Worm (Caenorhabditis elegans) whole organism, mixed stage, embryonic: ENCODE data around the gene ndx-6.
"Not testable (repeated sequence)": the region's sequence is repeated elsewhere in the genome, so short reads cannot be mapped to it uniquely, and the experiment has no call there.

ENCODE experiments used
- M03D4.4 ChIP-seq: sonication (generic microtip); optimal IDR thresholded peaks from 2 replicates; lab custom pipeline; 2017; ENCODE audit warnings: mild to moderate bottlenecking, missing genetic modification characterization, missing compliant biosample characterization
- bed-3 ChIP-seq: fragments of 200-800 bp; sonication (Bioruptor generic); optimal IDR thresholded peaks from 3 replicates; lab custom pipeline; 2018; ENCODE audit warnings: mild to moderate bottlenecking, missing genetic modification characterization, moderate library complexity, missing compliant biosample characterization
- blmp-1 ChIP-seq: fragments of 150-350 bp; optimal IDR thresholded peaks from 2 replicates; lab custom pipeline; 2014; ENCODE audit warnings: missing biosample characterization, missing genetic modification characterization
- ceh-43 ChIP-seq: fragments of 200-800 bp; sonication (Bioruptor generic); optimal IDR thresholded peaks from 2 replicates; lab custom pipeline; 2018; ENCODE audit warnings: mild to moderate bottlenecking, missing genetic modification characterization, moderate library complexity, missing compliant biosample characterization
- ces-1 ChIP-seq: fragments of 150-350 bp; optimal IDR thresholded peaks from 2 replicates; lab custom pipeline; 2014; ENCODE audit warnings: missing biosample characterization, missing genetic modification reagents, missing genetic modification characterization
- cnd-1 ChIP-seq: fragments of 200-800 bp; sonication (Bioruptor generic); optimal IDR thresholded peaks from 2 replicates; lab custom pipeline; 2018; ENCODE audit warnings: mild to moderate bottlenecking, missing genetic modification characterization, missing compliant biosample characterization
- drap-1 ChIP-seq: fragments of 200-800 bp; sonication (Bioruptor generic); optimal IDR thresholded peaks from 3 replicates; lab custom pipeline; 2018; ENCODE audit warnings: mild to moderate bottlenecking, missing genetic modification characterization, missing compliant biosample characterization
- elt-1 ChIP-seq: sonication (generic microtip); optimal IDR thresholded peaks from 2 replicates; lab custom pipeline; 2017; ENCODE audit warnings: missing genetic modification characterization, mild to moderate bottlenecking, missing compliant biosample characterization, antibody characterized with exemption, moderate library complexity, borderline replicate concordance; ENCODE audit not compliant: insufficient read depth
- elt-3 ChIP-seq: fragments of 150-350 bp; optimal IDR thresholded peaks from 2 replicates; lab custom pipeline; 2014; ENCODE audit warnings: missing biosample characterization, missing genetic modification characterization
- flh-1 ChIP-seq: fragments of 200-800 bp; sonication (Bioruptor generic); optimal IDR thresholded peaks from 2 replicates; lab custom pipeline; 2018; ENCODE audit warnings: mild to moderate bottlenecking, missing genetic modification characterization, moderate library complexity, missing compliant biosample characterization
- ham-2 ChIP-seq: fragments of 200-800 bp; sonication (Bioruptor generic); optimal IDR thresholded peaks from 2 replicates; lab custom pipeline; 2018; ENCODE audit warnings: mild to moderate bottlenecking, missing genetic modification characterization, missing compliant biosample characterization
- hlh-1 ChIP-seq: fragments of 150-350 bp; optimal IDR thresholded peaks from 2 replicates; lab custom pipeline; 2014; ENCODE audit warnings: missing biosample characterization, missing genetic modification reagents, missing genetic modification characterization
- lin-13 ChIP-seq: fragments of 150-350 bp; optimal IDR thresholded peaks from 2 replicates; lab custom pipeline; 2014; ENCODE audit warnings: missing biosample characterization, missing genetic modification characterization
- lin-32 ChIP-seq: fragments of 200-800 bp; sonication (Bioruptor generic); optimal IDR thresholded peaks from 2 replicates; lab custom pipeline; 2018; ENCODE audit warnings: mild to moderate bottlenecking, missing genetic modification characterization, missing compliant biosample characterization
- lsy-2 ChIP-seq: fragments of 150-350 bp; optimal IDR thresholded peaks from 2 replicates; lab custom pipeline; 2014; ENCODE audit warnings: missing biosample characterization, missing genetic modification characterization
- mab-5 ChIP-seq: fragments of 150-350 bp; optimal IDR thresholded peaks from 2 replicates; lab custom pipeline; 2014; ENCODE audit warnings: missing biosample characterization, missing genetic modification characterization
- mep-1 ChIP-seq: fragments of 150-350 bp; optimal IDR thresholded peaks from 2 replicates; lab custom pipeline; 2017; ENCODE audit warnings: missing biosample characterization, missing genetic modification reagents, missing genetic modification characterization, inconsistent platforms
- mls-2 ChIP-seq: sonication (generic microtip); optimal IDR thresholded peaks from 2 replicates; lab custom pipeline; 2016; ENCODE audit warnings: mild to moderate bottlenecking, missing genetic modification characterization, moderate library complexity, missing compliant biosample characterization
- nhr-12 ChIP-seq: fragments of 150-350 bp; optimal IDR thresholded peaks from 2 replicates; lab custom pipeline; 2014; ENCODE audit warnings: missing biosample characterization, missing genetic modification characterization
- nhr-2 ChIP-seq: fragments of 150-350 bp; optimal IDR thresholded peaks from 2 replicates; lab custom pipeline; 2014; ENCODE audit warnings: missing biosample characterization, missing genetic modification characterization
- nhr-237 ChIP-seq: fragments of 150-350 bp; optimal IDR thresholded peaks from 2 replicates; lab custom pipeline; 2014; ENCODE audit warnings: missing biosample characterization, missing genetic modification characterization
- nhr-28 ChIP-seq: fragments of 150-350 bp; optimal IDR thresholded peaks from 2 replicates; lab custom pipeline; 2014; ENCODE audit warnings: missing biosample characterization, missing genetic modification characterization
- nhr-76 ChIP-seq: sonication (generic microtip); optimal IDR thresholded peaks from 2 replicates; lab custom pipeline; 2017; ENCODE audit warnings: missing biosample characterization, missing genetic modification characterization
- pha-4 ChIP-seq: fragments of 150-350 bp; optimal IDR thresholded peaks from 2 replicates; lab custom pipeline; 2018; ENCODE audit warnings: missing biosample characterization, missing genetic modification reagents, missing genetic modification characterization
- snpc-4 ChIP-seq: fragments of 150-350 bp; optimal IDR thresholded peaks from 2 replicates; lab custom pipeline; 2014; ENCODE audit warnings: missing biosample characterization, missing genetic modification characterization
- sptf-1 ChIP-seq: sonication (generic microtip); optimal IDR thresholded peaks from 2 replicates; lab custom pipeline; 2017; ENCODE audit warnings: mild to moderate bottlenecking, missing genetic modification characterization, moderate library complexity, missing compliant biosample characterization
- unc-120 ChIP-seq: sonication (generic microtip); optimal IDR thresholded peaks from 2 replicates; lab custom pipeline; 2017; ENCODE audit warnings: missing genetic modification characterization, missing compliant biosample characterization; ENCODE audit not compliant: poor library complexity, severe bottlenecking
- unc-39 ChIP-seq: fragments of 150-350 bp; optimal IDR thresholded peaks from 2 replicates; lab custom pipeline; 2014; ENCODE audit warnings: missing biosample characterization, missing genetic modification characterization
- zip-8 ChIP-seq: fragments of 150-350 bp; optimal IDR thresholded peaks from 2 replicates; lab custom pipeline; 2014; ENCODE audit warnings: missing biosample characterization, missing genetic modification characterization
- ztf-11 ChIP-seq: fragments of 150-350 bp; optimal IDR thresholded peaks from 2 replicates; lab custom pipeline; 2014; ENCODE audit warnings: missing biosample characterization, missing genetic modification characterization

The ndx-6 gene

DNA sequence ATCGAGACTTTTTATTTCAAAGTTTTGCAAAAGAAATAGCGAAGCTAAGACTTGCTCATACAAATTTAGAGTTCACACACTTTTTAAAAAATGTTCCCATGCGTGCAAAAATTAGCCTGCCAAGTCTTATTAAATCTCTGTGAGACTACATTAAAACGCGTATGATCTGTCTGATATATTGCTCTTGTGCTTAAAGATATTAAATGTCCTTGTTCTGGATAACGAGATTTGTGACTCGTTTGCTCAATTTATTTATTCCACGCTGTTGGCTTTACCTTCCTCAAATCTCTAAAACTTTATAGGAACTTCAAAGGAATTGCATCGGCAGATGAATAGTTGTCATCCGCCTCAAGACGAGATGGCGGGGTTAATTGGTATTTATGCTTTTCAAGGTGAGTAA is 34.3 kb downstream of the ndx-6 start, which contains the start of gene srg-69:
TSS of gene srg-69 (plus strand) at position 301 of the 400 bp plus-strand sequence.
- TF ChIP-seq ham-2 (GFP tag; lab: Kevin White, UChicago) (no peak), blmp-1 (no peak), mab-5 (tag; lab: Kevin White, UChicago) (no peak), nhr-12 (tag; lab: Kevin White, UChicago) (no peak), hlh-1 (tag; lab: Kevin White, UChicago) (no peak), mep-1 (no peak), elt-3 (tag; lab: Kevin White, UChicago) (no peak), drap-1 (GFP tag; lab: Kevin White, UChicago) (no peak), unc-39 (tag; lab: Kevin White, UChicago) (no peak), pha-4 (tag; lab: Kevin White, UChicago) (no peak), unc-120 (tag; lab: Kevin White, UChicago) (no peak), snpc-4 (no peak), nhr-2 (tag; lab: Kevin White, UChicago) (no peak)

ce11 chrII:5353642-5354041 is 36.0 kb downstream of the ndx-6 start:
- TF ChIP-seq lsy-2 (tag; lab: Kevin White, UChicago) (no peak), nhr-76 (tag; lab: Kevin White, UChicago) (no peak), lin-32 (no peak), ham-2 (GFP tag; lab: Kevin White, UChicago) (no peak)

DNA sequence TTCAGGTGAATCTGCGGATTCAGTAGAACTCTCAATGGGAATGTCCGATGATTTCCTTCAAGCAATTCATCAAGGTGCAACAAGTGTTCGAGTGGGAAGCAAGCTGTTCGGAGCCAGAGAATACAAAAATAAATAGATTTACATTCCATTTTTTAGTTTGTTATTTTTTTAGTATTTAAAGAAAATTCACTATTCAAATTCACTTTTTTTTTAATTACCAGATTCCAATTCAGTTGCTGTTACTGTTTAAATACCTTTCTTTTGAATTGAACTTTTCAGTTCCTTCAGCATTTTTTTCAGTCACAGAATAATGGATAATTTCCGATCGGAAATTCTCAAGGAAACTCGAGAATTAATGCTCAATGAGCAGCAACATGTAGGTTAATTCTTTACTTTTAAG is 37.9 kb downstream of the ndx-6 start, which contains the start of gene F09E5.7:
TSS of gene F09E5.7 (plus strand) at position 301 of the 400 bp plus-strand sequence.
- TF ChIP-seq M03D4.4 (tag; lab: Kevin White, UChicago), result no peak
- TF ChIP-seq nhr-2 (tag; lab: Kevin White, UChicago), result no peak
- no peak for TF ChIP-seq nhr-12 (tag; lab: Kevin White, UChicago)
- TF ChIP-seq snpc-4, result no peak
- no peak for TF ChIP-seq cnd-1 (tag; lab: Kevin White, UChicago)
- TF ChIP-seq nhr-28, result no peak
- no peak for TF ChIP-seq elt-1 (tag; lab: Kevin White, UChicago)
- no peak for TF ChIP-seq hlh-1 (tag; lab: Kevin White, UChicago)
- no peak for TF ChIP-seq bed-3 (GFP tag; lab: Kevin White, UChicago)
- no peak for TF ChIP-seq ham-2 (GFP tag; lab: Kevin White, UChicago)
- no peak for TF ChIP-seq ces-1
- no peak for TF ChIP-seq pha-4 (tag; lab: Kevin White, UChicago)
- no peak for TF ChIP-seq mab-5 (tag; lab: Kevin White, UChicago)
- TF ChIP-seq mls-2 (tag; lab: Kevin White, UChicago), result no peak
- TF ChIP-seq sptf-1 (tag; lab: Kevin White, UChicago), result no peak
- TF ChIP-seq ztf-11 (tag; lab: Kevin White, UChicago), result no peak

DNA sequence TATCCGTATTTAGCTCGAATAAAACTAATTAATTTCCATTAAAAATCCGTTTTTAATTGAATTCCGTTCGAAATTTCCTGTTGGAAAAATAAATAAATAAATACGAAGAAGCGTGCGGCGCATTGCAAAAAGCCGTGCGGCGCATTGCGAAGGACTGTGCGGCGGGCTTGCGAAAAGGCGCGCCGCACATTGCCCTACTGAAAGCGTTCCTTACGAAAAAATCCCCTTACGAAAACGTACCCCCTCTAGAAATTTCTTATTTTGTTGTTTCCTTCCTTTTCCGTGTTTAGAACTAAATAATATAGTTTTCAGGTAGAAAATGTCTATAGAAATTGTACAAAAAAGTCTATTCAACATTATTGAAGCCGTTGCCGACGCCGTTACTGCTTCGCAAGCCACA is 39.3 kb downstream of the ndx-6 start, which contains the start of gene F09E5.8:
TSS of gene F09E5.8 (plus strand) at position 313 of the 400 bp plus-strand sequence.
- not testable (repeated sequence) for TF ChIP-seq lsy-2, M03D4.4, elt-1 (tag; lab: Kevin White, UChicago)

DNA sequence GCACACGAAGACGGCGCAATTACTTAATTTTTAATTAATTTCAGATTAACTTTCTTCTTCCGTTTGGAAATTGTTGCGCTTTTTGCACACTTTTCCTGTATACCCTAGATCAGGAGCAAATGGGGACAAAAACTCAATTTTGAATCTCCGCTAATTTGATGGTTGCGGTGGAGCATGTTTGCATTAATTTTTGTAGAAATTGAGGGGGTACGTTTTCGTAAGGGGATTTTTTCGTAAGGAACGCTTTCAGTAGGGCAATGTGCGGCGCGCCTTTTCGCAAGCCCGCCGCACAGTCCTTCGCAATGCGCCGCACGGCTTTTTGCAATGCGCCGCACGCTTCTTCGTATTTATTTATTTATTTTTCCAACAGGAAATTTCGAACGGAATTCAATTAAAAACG is 43.3 kb downstream of the ndx-6 start:
- TF ChIP-seq nhr-237, result peak; percentile 17
- TF ChIP-seq hlh-1 (tag; lab: Kevin White, UChicago), result peak; percentile 33
- TF ChIP-seq lin-13 (tag; lab: Kevin White, UChicago), result peak; percentile 44
- peak; percentile 21 for TF ChIP-seq unc-120 (tag; lab: Kevin White, UChicago)
- peak; percentile 29 for TF ChIP-seq lsy-2 (tag; lab: Kevin White, UChicago)
- TF ChIP-seq pha-4 (tag; lab: Kevin White, UChicago), result peak; percentile 50
- peak; percentile 73 for TF ChIP-seq ces-1
- peak; percentile 53 for TF ChIP-seq mep-1

DNA sequence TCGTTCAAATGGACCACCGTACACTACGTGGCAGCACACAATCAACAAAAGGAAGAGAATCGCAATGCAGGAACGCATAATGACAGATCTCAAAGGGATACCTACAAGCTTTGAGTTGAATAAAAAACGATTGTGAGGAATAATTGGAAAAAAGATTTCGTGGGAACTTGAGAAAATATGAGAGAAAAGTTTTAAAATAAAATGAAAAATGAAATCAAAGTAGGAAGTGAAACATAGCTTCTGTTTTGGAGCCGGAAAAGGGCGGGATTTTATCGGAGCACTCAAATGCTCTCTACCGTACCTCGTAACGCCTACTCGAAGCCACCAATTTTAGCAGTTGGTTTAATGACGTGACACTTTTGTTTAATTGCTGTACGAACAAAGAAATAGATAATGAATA is 44.9 kb downstream of the ndx-6 start, which contains the start of gene F09E5.14:
TSS of gene F09E5.14 (minus strand) at position 101 of the 400 bp plus-strand sequence.
- TF ChIP-seq ztf-11 (tag; lab: Kevin White, UChicago) (no peak), nhr-2 (tag; lab: Kevin White, UChicago) (no peak), zip-8 (tag; lab: Kevin White, UChicago) (no peak), lsy-2 (tag; lab: Kevin White, UChicago) (no peak), elt-1 (tag; lab: Kevin White, UChicago) (no peak), ceh-43 (no peak), nhr-237 (no peak), flh-1 (GFP tag; lab: Kevin White, UChicago) (no peak), nhr-28 (no peak), snpc-4 (no peak), lin-13 (tag; lab: Kevin White, UChicago) (no peak), nhr-12 (tag; lab: Kevin White, UChicago) (no peak), bed-3 (GFP tag; lab: Kevin White, UChicago) (no peak), pha-4 (tag; lab: Kevin White, UChicago) (no peak), ham-2 (GFP tag; lab: Kevin White, UChicago) (no peak), mab-5 (tag; lab: Kevin White, UChicago) (no peak), drap-1 (GFP tag; lab: Kevin White, UChicago) (no peak)
- TF ChIP-seq, all 35 proteins: peak for 0
